Worm (Caenorhabditis elegans) whole organism, L2 larva: Measurements from ENCODE around the gene C54D10.9.

ENCODE experiments used
- R02D3.7 ChIP-seq: fragments of 150-350 bp; optimal IDR thresholded peaks from 2 replicates; lab custom pipeline; 2014; ENCODE audit warnings: missing biosample characterization, missing genetic modification characterization
- ama-1 ChIP-seq: fragments of 150-350 bp; optimal IDR thresholded peaks from 2 replicates; lab custom pipeline; 2018; ENCODE audit warnings: inconsistent platforms
- blmp-1 ChIP-seq: sonication (generic microtip); optimal IDR thresholded peaks from 2 replicates; lab custom pipeline; 2017; ENCODE audit warnings: missing genetic modification characterization, mild to moderate bottlenecking, missing compliant biosample characterization, antibody characterized with exemption, moderate library complexity; ENCODE audit not compliant: insufficient read depth
- lin-13 ChIP-seq: fragments of 150-350 bp; optimal IDR thresholded peaks from 2 replicates; lab custom pipeline; 2014; ENCODE audit warnings: missing biosample characterization, missing genetic modification reagents, missing genetic modification characterization
- mab-5 ChIP-seq: fragments of 150-350 bp; optimal IDR thresholded peaks from 2 replicates; lab custom pipeline; 2014; ENCODE audit warnings: missing biosample characterization, missing genetic modification characterization
- nhr-21 ChIP-seq: fragments of 150-350 bp; optimal IDR thresholded peaks from 2 replicates; lab custom pipeline; 2014; ENCODE audit warnings: missing biosample characterization, missing genetic modification characterization
- nhr-237 ChIP-seq: fragments of 150-350 bp; optimal IDR thresholded peaks from 2 replicates; lab custom pipeline; 2014; ENCODE audit warnings: missing biosample characterization, missing genetic modification characterization
- skn-1 ChIP-seq: sonication (generic microtip); optimal IDR thresholded peaks from 2 replicates; lab custom pipeline; 2017; ENCODE audit warnings: missing biosample characterization, missing genetic modification characterization
- snpc-4 ChIP-seq: fragments of 150-350 bp; optimal IDR thresholded peaks from 2 replicates; lab custom pipeline; 2014; ENCODE audit warnings: missing biosample characterization, missing genetic modification characterization
- unc-62 ChIP-seq: fragments of 150-350 bp; optimal IDR thresholded peaks from 2 replicates; lab custom pipeline; 2014; ENCODE audit warnings: missing biosample characterization, missing genetic modification reagents, missing genetic modification characterization
- zag-1 ChIP-seq: fragments of 150-350 bp; optimal IDR thresholded peaks from 2 replicates; lab custom pipeline; 2014; ENCODE audit warnings: missing biosample characterization, missing genetic modification characterization
- ztf-11 ChIP-seq: sonication (generic microtip); optimal IDR thresholded peaks from 2 replicates; lab custom pipeline; 2017; ENCODE audit warnings: missing biosample characterization, missing genetic modification characterization

- TF ChIP-seq nhr-237 (tag; lab: Kevin White, UChicago) (no peak), nhr-21 (tag; lab: Kevin White, UChicago) (no peak), snpc-4 (no peak), skn-1 (no peak), unc-62 (GFP tag; lab: Kevin White, UChicago) (no peak), R02D3.7 (tag; lab: Kevin White, UChicago) (no peak), blmp-1 (tag; lab: Kevin White, UChicago) (no peak), ztf-11 (tag; lab: Kevin White, UChicago) (no peak), ama-1 (lab: Kevin White, UChicago) (no peak), zag-1 (tag; lab: Kevin White, UChicago) (no peak), mab-5 (tag; lab: Kevin White, UChicago) (no peak), lin-13 (GFP tag; lab: Kevin White, UChicago) (no peak)
Observed at ce11 chrV:12418292-12418691, 28.7 kb upstream of the C54D10.9 start, which contains the start of gene C54D10.3.
